Fruit fly (Drosophila melanogaster) whole organism, embryonic: ENCODE measurements around the gene Sbf.
A peak's percentile ranks its signal among the peaks of the same experiment; 100 is the strongest.

Source experiments
- CG11398 ChIP-seq: fragments of 200-800 bp; sonication (Bioruptor generic); optimal IDR thresholded peaks from 2 replicates; lab custom pipeline; 2016; ENCODE audit warnings: missing biosample characterization, missing genetic modification characterization
- CG13775 ChIP-seq: fragments of 200-800 bp; sonication (Bioruptor generic); optimal IDR thresholded peaks from 3 replicates; lab custom pipeline; 2017; ENCODE audit warnings: missing biosample characterization, mild to moderate bottlenecking, missing genetic modification characterization
- CG13894 ChIP-seq: fragments of 200-800 bp; sonication (Bioruptor generic); optimal IDR thresholded peaks from 3 replicates; lab custom pipeline; 2018; ENCODE audit warnings: missing biosample characterization, mild to moderate bottlenecking, missing genetic modification characterization, moderate library complexity
- CG14441 ChIP-seq: fragments of 200-800 bp; sonication (Bioruptor generic); IDR thresholded peaks from 2 replicates; pipeline ENCODE4 v1.3.6; 2022; ENCODE audit warnings: missing biosample characterization, missing genetic modification characterization
- CG15479 ChIP-seq: fragments of 200-800 bp; sonication (Bioruptor generic); optimal IDR thresholded peaks from 3 replicates; lab custom pipeline; 2019; ENCODE audit warnings: missing biosample characterization, mild to moderate bottlenecking, missing genetic modification characterization, moderate library complexity
- CG18262 ChIP-seq: fragments of 200-800 bp; optimal IDR thresholded peaks from 3 replicates; lab custom pipeline; 2019; ENCODE audit warnings: missing biosample characterization, mild to moderate bottlenecking, missing genetic modification characterization, moderate library complexity
- CG2120 ChIP-seq: fragments of 200-800 bp; sonication (Bioruptor generic); optimal IDR thresholded peaks from 3 replicates; lab custom pipeline; 2016; ENCODE audit warnings: missing biosample characterization, missing genetic modification characterization
- CG2678 ChIP-seq: fragments of 200-800 bp; sonication (Bioruptor generic); optimal IDR thresholded peaks from 3 replicates; lab custom pipeline; 2019; ENCODE audit warnings: missing biosample characterization, mild to moderate bottlenecking, missing genetic modification characterization, moderate library complexity
- CG4328 ChIP-seq: fragments of 200-800 bp; sonication (Bioruptor generic); optimal IDR thresholded peaks from 3 replicates; lab custom pipeline; 2017; ENCODE audit warnings: missing biosample characterization, missing genetic modification reagents, missing genetic modification characterization
- CG4360 ChIP-seq: fragments of 200-800 bp; sonication (Bioruptor generic); IDR thresholded peaks from 2 replicates; pipeline ENCODE4 v1.3.6; 2022; ENCODE audit warnings: missing biosample characterization, missing genetic modification characterization
- CG5953 ChIP-seq: fragments of 200-800 bp; sonication (Bioruptor generic); IDR thresholded peaks from 2 replicates; pipeline ENCODE4 v1.3.6; 2022; ENCODE audit warnings: missing biosample characterization, missing genetic modification characterization
- CG6254 ChIP-seq: fragments of 200-800 bp; sonication (Bioruptor generic); optimal IDR thresholded peaks from 3 replicates; lab custom pipeline; 2017; ENCODE audit warnings: mild to moderate bottlenecking, missing biosample characterization, missing genetic modification reagents, missing genetic modification characterization
- CG6791 ChIP-seq: fragments of 200-800 bp; sonication (Bioruptor generic); IDR thresholded peaks from 3 replicates; pipeline ENCODE4 v1.3.6; 2022; ENCODE audit warnings: missing biosample characterization, missing genetic modification characterization; ENCODE audit not compliant: partially characterized antibody
- D19B ChIP-seq: fragments of 200-800 bp; sonication (Bioruptor generic); optimal IDR thresholded peaks from 2 replicates; lab custom pipeline; 2017; ENCODE audit warnings: missing biosample characterization, mild to moderate bottlenecking, missing genetic modification characterization
- Eip74EF ChIP-seq, 2 experiments: fragments of 200-800 bp in 1 of 2; fragments of >200 bp in 1 of 2; sonication (Bioruptor generic) in 1 of 2; optimal IDR thresholded peaks; 2 replicates each; lab custom pipeline; 2017 to 2019; ENCODE audit warnings: missing biosample characterization in 2 of 2, missing genetic modification characterization in 2 of 2, mild to moderate bottlenecking in 1 of 2, moderate library complexity in 1 of 2
- Gsc ChIP-seq: fragments of 200-800 bp; sonication (Bioruptor generic); IDR thresholded peaks from 2 replicates; pipeline ENCODE4 v1.3.6; 2022; ENCODE audit warnings: missing biosample characterization, missing genetic modification characterization
- Hmr ChIP-seq: fragments of 200-800 bp; sonication (Bioruptor generic); optimal IDR thresholded peaks from 3 replicates; lab custom pipeline; 2017; ENCODE audit warnings: mild to moderate bottlenecking, missing biosample characterization, missing genetic modification reagents, missing genetic modification characterization
- Hr78 ChIP-seq, 2 experiments: fragments of 200-800 bp in 1 of 2; fragments of >200 bp in 1 of 2; sonication (Bioruptor generic) in 1 of 2; optimal IDR thresholded peaks; 2 replicates each; lab custom pipeline; 2017 to 2019; ENCODE audit warnings: missing biosample characterization in 2 of 2, missing genetic modification characterization in 2 of 2, mild to moderate bottlenecking in 1 of 2, moderate library complexity in 1 of 2
- Lpt ChIP-seq: fragments of >200 bp; optimal IDR thresholded peaks from 2 replicates; lab custom pipeline; 2018; ENCODE audit warnings: missing biosample characterization, missing genetic modification characterization
- Med ChIP-seq: fragments of 200-800 bp; sonication (Bioruptor generic); peaks from one replicate; lab custom pipeline; 2016; ENCODE audit warnings: missing biosample characterization, missing genetic modification characterization, mild to moderate bottlenecking, inconsistent platforms, moderate library complexity
- Myb ChIP-seq: fragments of 200-800 bp; sonication (Bioruptor generic); optimal IDR thresholded peaks from 2 replicates; lab custom pipeline; 2016; ENCODE audit warnings: missing biosample characterization, missing genetic modification characterization
- Spps ChIP-seq: fragments of 200-800 bp; sonication (Bioruptor generic); optimal IDR thresholded peaks from 2 replicates; lab custom pipeline; 2018; ENCODE audit warnings: missing biosample characterization, mild to moderate bottlenecking, missing genetic modification characterization
- Taf1 ChIP-seq: fragments of 200-800 bp; sonication (Bioruptor generic); IDR thresholded peaks from 2 replicates; pipeline ENCODE4 v1.3.6; 2022; ENCODE audit warnings: missing biosample characterization, missing genetic modification characterization
- Trl ChIP-seq, 3 experiments: fragments of >200 bp in 2 of 3; fragments of 200-800 bp in 1 of 3; sonication (Bioruptor generic) in 1 of 3; optimal IDR thresholded peaks; 2 replicates in 1 of 3; 3 replicates in 2 of 3; lab custom pipeline; 2016 to 2017; ENCODE audit warnings: missing biosample characterization in 1 of 3, missing genetic modification characterization in 1 of 3
- abd-A ChIP-seq: fragments of 200-800 bp; sonication (Bioruptor generic); optimal IDR thresholded peaks from 3 replicates; lab custom pipeline; 2019; ENCODE audit warnings: missing biosample characterization, mild to moderate bottlenecking, missing genetic modification characterization, moderate library complexity
- ap ChIP-seq: fragments of 200-800 bp; sonication (Bioruptor generic); IDR thresholded peaks from 2 replicates; pipeline ENCODE4 v1.3.6; 2022; ENCODE audit warnings: missing biosample characterization, missing genetic modification characterization
- btn ChIP-seq: fragments of 200-800 bp; sonication (Bioruptor generic); optimal IDR thresholded peaks from 2 replicates; lab custom pipeline; 2016; ENCODE audit warnings: missing biosample characterization, missing genetic modification characterization
- cad ChIP-seq: fragments of >200 bp; optimal IDR thresholded peaks from 2 replicates; lab custom pipeline; 2017; ENCODE audit warnings: missing biosample characterization, missing genetic modification characterization
- cg ChIP-seq: fragments of 200-800 bp; sonication (Bioruptor generic); optimal IDR thresholded peaks from 3 replicates; lab custom pipeline; 2019; ENCODE audit warnings: missing biosample characterization, mild to moderate bottlenecking, missing genetic modification characterization, moderate library complexity
- fd96Cb ChIP-seq: fragments of 200-800 bp; sonication (Bioruptor generic); optimal IDR thresholded peaks from 2 replicates; lab custom pipeline; 2018; ENCODE audit warnings: missing biosample characterization, mild to moderate bottlenecking, missing genetic modification characterization, moderate library complexity
- hkb ChIP-seq, 2 experiments: fragments of 200-800 bp in 1 of 2; fragments of >200 bp in 1 of 2; sonication (Bioruptor generic) in 1 of 2; IDR thresholded peaks in 1 of 2; optimal IDR thresholded peaks in 1 of 2; 2 replicates each; pipeline versions ENCODE4 v1.3.6 to Lab custom; 2017 to 2022; ENCODE audit warnings: missing biosample characterization in 1 of 2, missing genetic modification characterization in 1 of 2
- kni ChIP-seq: fragments of 200-800 bp; sonication (Bioruptor generic); optimal IDR thresholded peaks from 3 replicates; lab custom pipeline; 2017; ENCODE audit warnings: mild to moderate bottlenecking, missing biosample characterization, missing genetic modification reagents, missing genetic modification characterization
- nerfin-1 ChIP-seq: fragments of 200-800 bp; sonication (Bioruptor generic); optimal IDR thresholded peaks from 3 replicates; lab custom pipeline; 2019; ENCODE audit warnings: missing biosample characterization, mild to moderate bottlenecking, missing genetic modification characterization, moderate library complexity
- oc ChIP-seq: fragments of 200-800 bp; sonication (Bioruptor generic); optimal IDR thresholded peaks from 2 replicates; lab custom pipeline; 2018; ENCODE audit warnings: missing biosample characterization, mild to moderate bottlenecking, missing genetic modification characterization, moderate library complexity
- onecut ChIP-seq: fragments of 200-800 bp; sonication (Bioruptor generic); IDR thresholded peaks from 2 replicates; pipeline ENCODE4 v1.3.6; 2022; ENCODE audit warnings: missing biosample characterization, missing genetic modification characterization
- pfk ChIP-seq: fragments of 200-800 bp; sonication (Bioruptor generic); optimal IDR thresholded peaks from 2 replicates; lab custom pipeline; 2018; ENCODE audit warnings: missing biosample characterization, mild to moderate bottlenecking, missing genetic modification characterization, moderate library complexity
- pnt ChIP-seq: fragments of 200-800 bp; sonication (Bioruptor generic); optimal IDR thresholded peaks from 3 replicates; lab custom pipeline; 2016; ENCODE audit warnings: missing biosample characterization, missing genetic modification characterization
- pros ChIP-seq: fragments of 200-800 bp; sonication (Bioruptor generic); optimal IDR thresholded peaks from 3 replicates; lab custom pipeline; 2019; ENCODE audit warnings: missing biosample characterization, mild to moderate bottlenecking, missing genetic modification characterization, moderate library complexity
- rib ChIP-seq: fragments of 200-800 bp; sonication (Bioruptor generic); IDR thresholded peaks from 2 replicates; pipeline ENCODE4 v1.3.6; 2022; ENCODE audit warnings: missing biosample characterization, missing genetic modification characterization
- row ChIP-seq: fragments of 200-800 bp; sonication (Bioruptor generic); IDR thresholded peaks from 3 replicates; pipeline ENCODE4 v1.3.6; 2022; ENCODE audit warnings: missing biosample characterization, missing genetic modification characterization
- seq ChIP-seq: fragments of 200-800 bp; sonication (Bioruptor generic); IDR thresholded peaks from 2 replicates; pipeline ENCODE4 v1.3.6; 2022; ENCODE audit warnings: missing biosample characterization, missing genetic modification characterization
- sqz ChIP-seq: fragments of 200-800 bp; sonication (Bioruptor generic); optimal IDR thresholded peaks from 3 replicates; lab custom pipeline; 2018; ENCODE audit warnings: missing biosample characterization, mild to moderate bottlenecking, missing genetic modification characterization
- tap ChIP-seq: fragments of 200-800 bp; optimal IDR thresholded peaks from 3 replicates; lab custom pipeline; 2019; ENCODE audit warnings: missing biosample characterization, mild to moderate bottlenecking, missing genetic modification characterization, moderate library complexity
- tll ChIP-seq, 2 experiments: fragments of 200-800 bp in 1 of 2; fragments of >200 bp in 1 of 2; sonication (Bioruptor generic) in 1 of 2; optimal IDR thresholded peaks; 2 replicates each; lab custom pipeline; 2017 to 2019; ENCODE audit warnings: missing biosample characterization in 2 of 2, missing genetic modification characterization in 2 of 2, mild to moderate bottlenecking in 1 of 2, moderate library complexity in 1 of 2
- trh ChIP-seq: fragments of 200-800 bp; sonication (Bioruptor generic); optimal IDR thresholded peaks from 2 replicates; lab custom pipeline; 2016; ENCODE audit warnings: missing biosample characterization, missing genetic modification characterization
- tup ChIP-seq: fragments of 200-800 bp; sonication (Bioruptor generic); optimal IDR thresholded peaks from 2 replicates; lab custom pipeline; 2016; ENCODE audit warnings: missing biosample characterization, mild to moderate bottlenecking, missing genetic modification characterization, moderate library complexity
- twi ChIP-seq: fragments of 200-800 bp; optimal IDR thresholded peaks from 2 replicates; lab custom pipeline; 2019; ENCODE audit warnings: missing biosample characterization, mild to moderate bottlenecking, missing genetic modification characterization, moderate library complexity
- z ChIP-seq: fragments of 200-800 bp; sonication (Bioruptor generic); IDR thresholded peaks from 3 replicates; pipeline ENCODE4 v1.3.6; 2022; ENCODE audit warnings: missing biosample characterization, missing genetic modification characterization

Sbf gene

DNA sequence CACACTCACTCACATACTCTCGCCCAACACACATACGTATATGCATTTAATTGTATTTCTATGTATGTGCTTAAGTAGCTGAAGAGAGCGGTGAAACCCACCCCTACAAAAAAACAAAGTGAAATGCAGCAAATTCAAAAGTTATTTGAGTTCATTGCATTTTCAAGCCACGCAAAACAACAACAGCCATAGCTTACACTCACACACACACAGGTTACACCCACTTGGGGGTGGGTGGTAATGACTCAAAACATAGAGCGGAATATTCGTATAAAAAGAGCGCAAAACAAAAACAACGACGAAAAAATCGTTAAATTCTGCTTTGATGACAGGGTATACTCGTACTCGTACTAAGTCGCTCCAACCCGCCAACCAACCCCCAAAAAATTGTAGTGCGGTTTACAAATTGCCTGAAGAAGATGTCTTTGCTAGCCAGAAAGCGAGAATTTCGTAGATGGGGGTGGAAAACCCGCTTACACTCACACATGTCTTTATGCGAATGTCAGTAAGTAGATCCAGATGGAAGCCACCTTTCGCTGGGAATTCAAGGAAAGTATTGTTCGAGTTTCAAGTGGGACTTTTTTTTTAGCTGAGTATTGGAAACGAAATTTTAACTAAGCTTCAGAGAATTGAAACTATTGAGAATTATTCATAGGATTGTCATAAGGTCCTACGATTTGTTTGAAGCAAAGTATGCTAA lies 20.5 kb downstream of the Sbf start:
- no peak for TF ChIP-seq fd96Cb (tag; lab: Kevin White, UChicago)
- no peak for TF ChIP-seq CG11398 (GFP tag; lab: Kevin White, UChicago)
- peak; percentile 25 for TF ChIP-seq kni (GFP tag; lab: Kevin White, UChicago)
- TF ChIP-seq CG2678: no peak
- peak; percentile 20 for TF ChIP-seq D19B (GFP tag; lab: Kevin White, UChicago)
- no peak for TF ChIP-seq tup (GFP tag; lab: Kevin White, UChicago)
- peak; percentile 22; the same call in 1 of the 3 replicates for TF ChIP-seq row (GFP tag; lab: Robert Waterston, UW)
- peak; percentile 97 for TF ChIP-seq pros (GFP tag; lab: Kevin White, UChicago)
- TF ChIP-seq seq: peak; percentile 72; the same call in 1 of the 2 replicates
- TF ChIP-seq tll (GFP tag; optimal IDR thresholded peaks at IDR 0.05; lab: Kevin White, UChicago): peak in 1 of 2 experiments; percentile 16
- TF ChIP-seq z: peak; percentile 88
- no peak for TF ChIP-seq Spps
- peak in 1 of 2 experiments; percentile 19 for TF ChIP-seq Trl (optimal IDR thresholded peaks at IDR 0.05; lab: Kevin White, UChicago)
- no peak for TF ChIP-seq Trl (GFP tag; optimal IDR thresholded peaks at IDR 0.05; lab: Kevin White, UChicago)
- peak; percentile 94 for TF ChIP-seq twi
- TF ChIP-seq btn: no peak
- TF ChIP-seq Hr78 (GFP tag; optimal IDR thresholded peaks at IDR 0.05; lab: Kevin White, UChicago): no peak
- 0 out of 2 replicates have a peak, but pooled peaks have one; percentile 58 for TF ChIP-seq CG4360 (GFP tag; lab: Robert Waterston, UW)
- TF ChIP-seq abd-A (tag; lab: Kevin White, UChicago): peak; percentile 83
- peak; percentile 13 for TF ChIP-seq sqz (GFP tag; lab: Kevin White, UChicago)
- TF ChIP-seq onecut (GFP tag; lab: Robert Waterston, UW): peak; percentile 75
- peak; percentile 82 for TF ChIP-seq cg
- TF ChIP-seq Med (GFP tag; lab: Kevin White, UChicago): peak; percentile 63
- TF ChIP-seq rib (GFP tag; lab: Robert Waterston, UW): no peak
- TF ChIP-seq CG13894: peak; percentile 24
- TF ChIP-seq CG13775 (GFP tag; lab: Kevin White, UChicago): no peak
- peak; percentile 42 for TF ChIP-seq nerfin-1 (tag; lab: Kevin White, UChicago)
- TF ChIP-seq, all 482 proteins: peak for 17

dm6 chr3R:11775207-11775606 lies 21.5 kb downstream of the Sbf start:
- TF ChIP-seq Hmr (GFP tag; lab: Kevin White, UChicago) (no peak), Hr78 (GFP tag; optimal IDR thresholded peaks at IDR 0.05; lab: Kevin White, UChicago) (peak in 1 of 2 experiments; percentile 28), CG4328 (no peak), twi (peak; percentile 58), CG15479 (GFP tag; lab: Kevin White, UChicago) (peak; percentile 91), pfk (GFP tag; lab: Kevin White, UChicago) (no peak), pnt (GFP tag; lab: Kevin White, UChicago) (no peak), CG6791 (no peak), tll (GFP tag; optimal IDR thresholded peaks at IDR 0.05; lab: Kevin White, UChicago) (peak in 1 of 2 experiments; percentile 86), Eip74EF (GFP tag; optimal IDR thresholded peaks at IDR 0.05; lab: Kevin White, UChicago) (no peak), ap (GFP tag; lab: Robert Waterston, UW) (no peak), oc (peak; percentile 5), Taf1 (GFP tag; lab: Robert Waterston, UW) (no peak), cad (GFP tag; lab: Kevin White, UChicago) (peak; percentile 43), CG18262 (tag; lab: Kevin White, UChicago) (no peak), Gsc (GFP tag; lab: Robert Waterston, UW) (no peak), tap (tag; lab: Kevin White, UChicago) (no peak), CG5953 (GFP tag; lab: Robert Waterston, UW) (no peak), Lpt (GFP tag; lab: Kevin White, UChicago) (peak; percentile 90), Myb (no peak), CG2120 (no peak), CG14441 (GFP tag; lab: Robert Waterston, UW) (no peak), CG6254 (GFP tag; lab: Kevin White, UChicago) (no peak), trh (GFP tag; lab: Kevin White, UChicago) (no peak), hkb (optimal IDR thresholded peaks at IDR 0.05; lab: Kevin White, UChicago) (no peak), hkb (GFP tag; IDR thresholded peaks at IDR 0.05; lab: Robert Waterston, UW) (no peak)
